Worm (Caenorhabditis elegans): Measurements from ENCODE around the gene C39E9.8.

- no peak for TF ChIP-seq unc-62 (GFP tag; optimal IDR thresholded peaks at IDR 0.05)
- TF ChIP-seq pha-4 (tag; optimal IDR thresholded peaks at IDR 0.05) = no peak
- TF ChIP-seq snpc-4 (tag; optimal IDR thresholded peaks at IDR 0.05) = no peak
- TF ChIP-seq nhr-237 (tag; optimal IDR thresholded peaks at IDR 0.05) = no peak
Observed at ce11 chrIV:13080861-13081260, 1.6 kb downstream of the C39E9.8 start.

Data from whole organism, mixed stage, embryonic.